Worm (Caenorhabditis elegans): ENCODE measurements around the gene F10E9.10.

DNA sequence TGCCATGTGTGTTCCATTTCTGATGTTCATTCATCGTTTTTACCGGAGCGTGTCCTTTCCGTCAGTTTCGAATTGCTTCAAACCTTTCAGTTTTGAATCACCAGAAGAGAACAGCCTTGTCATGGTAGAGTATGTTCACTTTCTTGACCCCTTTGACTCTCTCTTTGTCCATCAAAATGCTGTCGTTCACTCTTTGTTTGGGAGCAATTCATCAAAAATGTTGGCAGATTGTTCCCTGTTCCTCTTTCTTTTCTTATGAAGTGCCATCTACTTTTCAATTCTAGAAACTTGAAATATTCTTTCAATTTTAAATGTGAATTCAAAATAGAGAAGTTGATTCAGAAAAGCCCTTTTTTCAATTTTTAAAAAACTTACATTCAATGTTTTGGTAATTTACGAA is 38.8 kb downstream of the F10E9.10 start:
- no peak for TF ChIP-seq R02D3.7 (tag; optimal IDR thresholded peaks at IDR 0.05)
- TF ChIP-seq mdl-1 (tag; optimal IDR thresholded peaks at IDR 0.05): no peak
- no peak for TF ChIP-seq lin-15B (tag; optimal IDR thresholded peaks at IDR 0.05)
- TF ChIP-seq elt-1 (tag; optimal IDR thresholded peaks at IDR 0.05): no peak
- TF ChIP-seq fos-1 (tag; optimal IDR thresholded peaks at IDR 0.05): no peak
- TF ChIP-seq fkh-10 (GFP tag; optimal IDR thresholded peaks at IDR 0.05): no peak
- no peak for TF ChIP-seq nfya-1 (tag; optimal IDR thresholded peaks at IDR 0.05; ENCODE audit: insufficient read depth)
